Worm (Caenorhabditis elegans) whole organism, L2 larva: Measurements from ENCODE around the gene cua-1.
"Not testable (repeated sequence)": the region's sequence is repeated elsewhere in the genome, so short reads cannot be mapped to it uniquely, and the experiment has no call there.

Experiments used
- C34F6.9 ChIP-seq: fragments of 150-350 bp; optimal IDR thresholded peaks from 2 replicates; lab custom pipeline; 2014; ENCODE audit warnings: missing biosample characterization, missing genetic modification characterization
- F13H6.1 ChIP-seq: sonication (generic microtip); optimal IDR thresholded peaks from 2 replicates; lab custom pipeline; 2016; ENCODE audit warnings: missing genetic modification characterization, missing compliant biosample characterization
- R02D3.7 ChIP-seq: fragments of 150-350 bp; optimal IDR thresholded peaks from 2 replicates; lab custom pipeline; 2014; ENCODE audit warnings: missing biosample characterization, missing genetic modification characterization
- ZK546.5 ChIP-seq: sonication (generic microtip); optimal IDR thresholded peaks from 2 replicates; lab custom pipeline; 2017; ENCODE audit warnings: missing biosample characterization, missing genetic modification characterization
- alr-1 ChIP-seq: fragments of 150-350 bp; optimal IDR thresholded peaks from 2 replicates; lab custom pipeline; 2014; ENCODE audit warnings: missing biosample characterization, missing genetic modification characterization
- blmp-1 ChIP-seq: sonication (generic microtip); optimal IDR thresholded peaks from 2 replicates; lab custom pipeline; 2017; ENCODE audit warnings: missing genetic modification characterization, mild to moderate bottlenecking, missing compliant biosample characterization, antibody characterized with exemption, moderate library complexity; ENCODE audit not compliant: insufficient read depth
- ceh-16 ChIP-seq: fragments of 150-350 bp; optimal IDR thresholded peaks from 2 replicates; lab custom pipeline; 2014; ENCODE audit warnings: missing biosample characterization, missing genetic modification characterization
- dmd-4 ChIP-seq: sonication (generic microtip); optimal IDR thresholded peaks from 2 replicates; lab custom pipeline; 2017; ENCODE audit warnings: missing biosample characterization, missing genetic modification characterization
- egl-27 ChIP-seq: sonication (generic microtip); optimal IDR thresholded peaks from 3 replicates; lab custom pipeline; 2017; ENCODE audit warnings: missing biosample characterization, missing genetic modification reagents, missing genetic modification characterization
- elt-1 ChIP-seq: fragments of 150-350 bp; optimal IDR thresholded peaks from 2 replicates; lab custom pipeline; 2014; ENCODE audit warnings: missing biosample characterization, missing genetic modification characterization
- elt-3 ChIP-seq: sonication (generic microtip); optimal IDR thresholded peaks from 2 replicates; lab custom pipeline; 2017; ENCODE audit warnings: missing biosample characterization, missing genetic modification characterization
- fos-1 ChIP-seq: fragments of 150-350 bp; optimal IDR thresholded peaks from 2 replicates; lab custom pipeline; 2014; ENCODE audit warnings: missing biosample characterization, missing genetic modification characterization
- gmeb-1 ChIP-seq: fragments of 150-350 bp; optimal IDR thresholded peaks from 2 replicates; lab custom pipeline; 2014; ENCODE audit warnings: missing biosample characterization, missing genetic modification characterization
- lin-11 ChIP-seq: fragments of 150-350 bp; sonication (generic microtip); optimal IDR thresholded peaks from 2 replicates; lab custom pipeline; 2014; ENCODE audit warnings: missing biosample characterization, missing genetic modification characterization, inconsistent platforms, mixed read lengths
- lin-13 ChIP-seq: fragments of 150-350 bp; optimal IDR thresholded peaks from 2 replicates; lab custom pipeline; 2014; ENCODE audit warnings: missing biosample characterization, missing genetic modification reagents, missing genetic modification characterization
- lin-39 ChIP-seq: fragments of 150-350 bp; optimal IDR thresholded peaks from 2 replicates; lab custom pipeline; 2014; ENCODE audit warnings: missing biosample characterization, missing genetic modification reagents, missing genetic modification characterization
- lsy-2 ChIP-seq, 2 experiments: fragments of 150-350 bp in 1 of 2; sonication (generic microtip) in 1 of 2; optimal IDR thresholded peaks; 2 replicates each; lab custom pipeline; 2014 to 2017; ENCODE audit warnings: missing biosample characterization in 2 of 2, missing genetic modification characterization in 2 of 2
- mab-5 ChIP-seq: fragments of 150-350 bp; optimal IDR thresholded peaks from 2 replicates; lab custom pipeline; 2014; ENCODE audit warnings: missing biosample characterization, missing genetic modification characterization
- nhr-10 ChIP-seq: sonication (generic microtip); optimal IDR thresholded peaks from 2 replicates; lab custom pipeline; 2017; ENCODE audit warnings: missing biosample characterization, missing genetic modification characterization
- nhr-11 ChIP-seq: fragments of 150-350 bp; optimal IDR thresholded peaks from 2 replicates; lab custom pipeline; 2014; ENCODE audit warnings: missing biosample characterization, missing genetic modification characterization
- nhr-12 ChIP-seq: fragments of 150-350 bp; optimal IDR thresholded peaks from 2 replicates; lab custom pipeline; 2014; ENCODE audit warnings: missing biosample characterization, missing genetic modification characterization
- nhr-129 ChIP-seq: fragments of 150-350 bp; optimal IDR thresholded peaks from 2 replicates; lab custom pipeline; 2014; ENCODE audit warnings: missing biosample characterization, missing genetic modification characterization
- nhr-21 ChIP-seq: fragments of 150-350 bp; optimal IDR thresholded peaks from 2 replicates; lab custom pipeline; 2014; ENCODE audit warnings: missing biosample characterization, missing genetic modification characterization
- nhr-237 ChIP-seq: fragments of 150-350 bp; optimal IDR thresholded peaks from 2 replicates; lab custom pipeline; 2014; ENCODE audit warnings: missing biosample characterization, missing genetic modification characterization
- nhr-6 ChIP-seq: fragments of 150-350 bp; optimal IDR thresholded peaks from 2 replicates; lab custom pipeline; 2014; ENCODE audit warnings: missing biosample characterization, missing genetic modification characterization
- nhr-77 ChIP-seq: fragments of 150-350 bp; optimal IDR thresholded peaks from 2 replicates; lab custom pipeline; 2014; ENCODE audit warnings: missing biosample characterization, missing genetic modification characterization
- peb-1 ChIP-seq: fragments of 150-350 bp; optimal IDR thresholded peaks from 2 replicates; lab custom pipeline; 2014; ENCODE audit warnings: missing biosample characterization, missing genetic modification characterization
- sma-3 ChIP-seq: sonication (generic microtip); optimal IDR thresholded peaks from 2 replicates; lab custom pipeline; 2016; ENCODE audit warnings: missing genetic modification reagents, missing genetic modification characterization, missing compliant biosample characterization
- snpc-4 ChIP-seq: fragments of 150-350 bp; optimal IDR thresholded peaks from 2 replicates; lab custom pipeline; 2014; ENCODE audit warnings: missing biosample characterization, missing genetic modification characterization
- unc-39 ChIP-seq: fragments of 150-350 bp; optimal IDR thresholded peaks from 2 replicates; lab custom pipeline; 2014; ENCODE audit warnings: missing biosample characterization, missing genetic modification characterization
- unc-55 ChIP-seq: fragments of 150-350 bp; sonication (generic microtip); optimal IDR thresholded peaks from 3 replicates; lab custom pipeline; 2014; ENCODE audit warnings: missing biosample characterization, missing genetic modification reagents, missing genetic modification characterization
- unc-62 ChIP-seq: fragments of 150-350 bp; optimal IDR thresholded peaks from 2 replicates; lab custom pipeline; 2014; ENCODE audit warnings: missing biosample characterization, missing genetic modification reagents, missing genetic modification characterization
- zag-1 ChIP-seq: fragments of 150-350 bp; optimal IDR thresholded peaks from 2 replicates; lab custom pipeline; 2014; ENCODE audit warnings: missing biosample characterization, missing genetic modification characterization
- ztf-1 ChIP-seq: fragments of 200-800 bp; sonication (Bioruptor generic); conservative IDR thresholded peaks from 2 replicates; pipeline ENCODE4 v1.3.6; 2022; ENCODE audit warnings: missing genetic modification characterization, missing compliant biosample characterization
- ztf-4 ChIP-seq: fragments of 150-350 bp; optimal IDR thresholded peaks from 2 replicates; lab custom pipeline; 2014; ENCODE audit warnings: missing biosample characterization, missing genetic modification characterization

Gene cua-1

ce11 chrIII:13498899-13499298 is 43.8 kb upstream of the cua-1 start, which contains the start of gene T28A8.6:
TSS of gene T28A8.6 (plus strand) at chrIII:13499199.
- not testable (repeated sequence) for TF ChIP-seq blmp-1; peb-1 (tag; lab: Kevin White, UChicago); nhr-21 (tag; lab: Kevin White, UChicago)

- TF ChIP-seq gmeb-1 (tag; lab: Kevin White, UChicago) (no peak), unc-62 (GFP tag; lab: Kevin White, UChicago) (no peak), unc-39 (tag; lab: Kevin White, UChicago) (no peak), elt-3 (tag; lab: Kevin White, UChicago) (no peak), lsy-2 (tag; optimal IDR thresholded peaks at IDR 0.05; lab: Kevin White, UChicago) (no peak), lin-13 (GFP tag; lab: Kevin White, UChicago) (no peak), F13H6.1 (tag; lab: Kevin White, UChicago) (no peak), sma-3 (GFP tag; lab: Kevin White, UChicago) (no peak), R02D3.7 (tag; lab: Kevin White, UChicago) (no peak), dmd-4 (no peak), C34F6.9 (no peak), nhr-12 (tag; lab: Kevin White, UChicago) (no peak), ztf-4 (no peak), mab-5 (tag; lab: Kevin White, UChicago) (no peak)
Measured at ce11 chrIII:13495571-13495970, 40.5 kb upstream of the cua-1 start, which contains the start of gene T28A8.2. TSS of gene T28A8.2 (minus strand) at chrIII:13495671.

ce11 chrIII:13492377-13492776 is 37.3 kb upstream of the cua-1 start, which contains the start of gene twk-40:
TSS of gene twk-40 (minus strand) at chrIII:13492477.
- TF ChIP-seq egl-27 (no peak), snpc-4 (tag; lab: Kevin White, UChicago) (no peak), blmp-1 (no peak), gmeb-1 (tag; lab: Kevin White, UChicago) (no peak), fos-1 (tag; lab: Kevin White, UChicago) (no peak), lin-39 (tag; lab: Kevin White, UChicago) (no peak), unc-62 (GFP tag; lab: Kevin White, UChicago) (no peak), ceh-16 (no peak), nhr-10 (tag; lab: Kevin White, UChicago) (no peak), nhr-237 (no peak), unc-55 (no peak), nhr-21 (tag; lab: Kevin White, UChicago) (no peak), elt-1 (tag; lab: Kevin White, UChicago) (no peak), lsy-2 (tag; optimal IDR thresholded peaks at IDR 0.05; lab: Kevin White, UChicago) (no peak), C34F6.9 (no peak)

- no peak for TF ChIP-seq nhr-237
- TF ChIP-seq zag-1 = no peak
- TF ChIP-seq nhr-10 (tag; lab: Kevin White, UChicago) = no peak
- no peak for TF ChIP-seq lsy-2 (tag; optimal IDR thresholded peaks at IDR 0.05; lab: Kevin White, UChicago)
- no peak for TF ChIP-seq ZK546.5 (tag; lab: Kevin White, UChicago)
- no peak for TF ChIP-seq lin-11 (tag; lab: Kevin White, UChicago)
- TF ChIP-seq lin-39 (tag; lab: Kevin White, UChicago) = no peak
- TF ChIP-seq ztf-4 = no peak
- TF ChIP-seq nhr-77 (tag; lab: Kevin White, UChicago) = no peak
- TF ChIP-seq nhr-129 (tag; lab: Kevin White, UChicago) = no peak
- TF ChIP-seq snpc-4 (tag; lab: Kevin White, UChicago) = no peak
- TF ChIP-seq F13H6.1 (tag; lab: Kevin White, UChicago) = no peak
- TF ChIP-seq nhr-6 (tag; lab: Kevin White, UChicago) = no peak
- no peak for TF ChIP-seq unc-39 (tag; lab: Kevin White, UChicago)
- TF ChIP-seq peb-1 (tag; lab: Kevin White, UChicago) = no peak
- TF ChIP-seq ztf-1 (GFP tag; lab: Robert Waterston, UW) = no peak
- no peak for TF ChIP-seq nhr-11 (tag; lab: Kevin White, UChicago)
- TF ChIP-seq sma-3 (GFP tag; lab: Kevin White, UChicago) = no peak
- TF ChIP-seq blmp-1 = no peak
Measured at ce11 chrIII:13484024-13484423, 28.9 kb upstream of the cua-1 start, which contains the start of gene acc-4. TSS of gene acc-4 (minus strand) at chrIII:13484124.

- no peak for TF ChIP-seq unc-39 (tag; lab: Kevin White, UChicago)
- no peak for TF ChIP-seq alr-1 (tag; lab: Kevin White, UChicago)
- TF ChIP-seq, all 48 proteins: peak for 0
Measured at ce11 chrIII:13476682-13477081, 21.6 kb upstream of the cua-1 start, which contains the start of gene T27E9.6. TSS of gene T27E9.6 (minus strand) at chrIII:13476782.
